Fruit fly (Drosophila melanogaster) whole organism, wandering third instar larva: ENCODE results near the gene CG5704.

Experiments
- CrebA ChIP-seq: fragments of 200-800 bp; sonication (Bioruptor generic); optimal IDR thresholded peaks from 2 replicates; lab custom pipeline; 2016; ENCODE audit warnings: missing biosample characterization, mild to moderate bottlenecking, missing genetic modification characterization, borderline replicate concordance
- Dif ChIP-seq: fragments of 200-275, 200-300 bp; sonication (Bioruptor generic); optimal IDR thresholded peaks from 2 replicates; lab custom pipeline; 2018; ENCODE audit warnings: missing biosample characterization, missing genetic modification characterization; ENCODE audit not compliant: partially characterized antibody
- GATAd ChIP-seq: sonication (Bioruptor generic); optimal IDR thresholded peaks from 2 replicates; lab custom pipeline; 2016; ENCODE audit warnings: missing biosample characterization, missing genetic modification characterization
- Jra ChIP-seq: sonication (Bioruptor generic); optimal IDR thresholded peaks from 2 replicates; lab custom pipeline; 2016; ENCODE audit warnings: missing biosample characterization, missing genetic modification characterization
- Mio ChIP-seq: sonication (Bioruptor generic); optimal IDR thresholded peaks from 2 replicates; lab custom pipeline; 2016; ENCODE audit warnings: missing biosample characterization, missing genetic modification characterization
- OdsH ChIP-seq: fragments of 200-800 bp; sonication (Bioruptor generic); optimal IDR thresholded peaks from 2 replicates; lab custom pipeline; 2016; ENCODE audit warnings: missing biosample characterization, mild to moderate bottlenecking, missing genetic modification characterization
- br ChIP-seq: fragments of 200-800 bp; sonication (Bioruptor generic); optimal IDR thresholded peaks from 2 replicates; lab custom pipeline; 2016; ENCODE audit warnings: missing biosample characterization, missing genetic modification characterization
- foxo ChIP-seq, 2 experiments: fragments of 200-800 bp; sonication (Bioruptor generic); optimal IDR thresholded peaks; 2 replicates in 1 of 2; 3 replicates in 1 of 2; lab custom pipeline; 2016 to 2017; ENCODE audit warnings: missing biosample characterization in 2 of 2, missing genetic modification characterization in 2 of 2
- h ChIP-seq: fragments of 200-800 bp; sonication (Bioruptor generic); optimal IDR thresholded peaks from 3 replicates; lab custom pipeline; 2016; ENCODE audit warnings: missing biosample characterization, mild to moderate bottlenecking, missing genetic modification characterization
- sv ChIP-seq: fragments of 200-800 bp; sonication (Bioruptor generic); optimal IDR thresholded peaks from 3 replicates; lab custom pipeline; 2016; ENCODE audit warnings: missing biosample characterization, missing genetic modification characterization
- tai ChIP-seq: sonication (Bioruptor generic); optimal IDR thresholded peaks from 2 replicates; lab custom pipeline; 2016; ENCODE audit warnings: missing biosample characterization, missing genetic modification characterization
- usp ChIP-seq: fragments of >200 bp; optimal IDR thresholded peaks from 2 replicates; lab custom pipeline; 2017; ENCODE audit warnings: missing biosample characterization, missing genetic modification characterization

- TF ChIP-seq tai (GFP tag; lab: Kevin White, UChicago): no peak
- no peak for TF ChIP-seq usp (GFP tag; lab: Kevin White, UChicago)
- TF ChIP-seq foxo (GFP tag; optimal IDR thresholded peaks at IDR 0.05; lab: Kevin White, UChicago): no peak
- no peak for TF ChIP-seq Mio (GFP tag; lab: Kevin White, UChicago)
- TF ChIP-seq sv: no peak
- no peak for TF ChIP-seq h (GFP tag; lab: Kevin White, UChicago)
- no peak for TF ChIP-seq br (GFP tag; lab: Kevin White, UChicago)
- no peak for TF ChIP-seq OdsH (GFP tag; lab: Kevin White, UChicago)
- TF ChIP-seq GATAd (GFP tag; lab: Kevin White, UChicago): no peak
- TF ChIP-seq Jra (GFP tag; lab: Kevin White, UChicago): no peak
- TF ChIP-seq CrebA (GFP tag; lab: Kevin White, UChicago): no peak
- peak; percentile 44 for TF ChIP-seq Dif (GFP tag; lab: Kevin White, UChicago)
Observed at dm6 chr3L:2166776-2167175, 4.0 kb downstream of the CG5704 start.
